Worm (Caenorhabditis elegans) whole organism, midembryonic: Measurements from ENCODE around the gene ddn-1.

Source experiments
- T22C8.4 ChIP-seq: fragments of 200-800 bp; sonication (Bioruptor generic); IDR thresholded peaks from 2 replicates; pipeline ENCODE4 v1.3.6; 2022; ENCODE audit warnings: missing genetic modification characterization, missing compliant biosample characterization
- cog-1 ChIP-seq: sonication (generic microtip); optimal IDR thresholded peaks from 2 replicates; lab custom pipeline; 2016; ENCODE audit warnings: missing genetic modification characterization, missing compliant biosample characterization
- flt-1 ChIP-seq: fragments of 200-800 bp; sonication (Bioruptor generic); IDR thresholded peaks from 2 replicates; pipeline ENCODE4 v1.3.6; 2022; ENCODE audit warnings: missing genetic modification characterization, missing compliant biosample characterization
- med-1 ChIP-seq: sonication (generic microtip); optimal IDR thresholded peaks from 2 replicates; lab custom pipeline; 2017; ENCODE audit warnings: missing genetic modification characterization, mild to moderate bottlenecking, missing compliant biosample characterization, antibody characterized with exemption, missing genetic modification reagents; ENCODE audit not compliant: insufficient read depth
- ref-1 ChIP-seq: fragments of 200-800 bp; sonication (Bioruptor generic); conservative IDR thresholded peaks from 2 replicates; pipeline ENCODE4 v1.3.6; 2022; ENCODE audit warnings: missing genetic modification reagents, missing genetic modification characterization, missing compliant biosample characterization
- tab-1 ChIP-seq: fragments of 200-800 bp; sonication (Bioruptor generic); IDR thresholded peaks from 2 replicates; pipeline ENCODE4 v1.3.6; 2022; ENCODE audit warnings: missing genetic modification characterization, missing compliant biosample characterization
- ztf-23 ChIP-seq: fragments of 200-800 bp; sonication (Bioruptor generic); IDR thresholded peaks from 2 replicates; pipeline ENCODE4 v1.3.6; 2022; ENCODE audit warnings: missing genetic modification reagents, missing genetic modification characterization, missing compliant biosample characterization

- TF ChIP-seq cog-1 (tag; lab: Kevin White, UChicago): no peak
- TF ChIP-seq ztf-23 (GFP tag; lab: Robert Waterston, UW): no peak
- no peak for TF ChIP-seq ref-1 (GFP tag; lab: Robert Waterston, UW)
- no peak for TF ChIP-seq tab-1 (GFP tag; lab: Robert Waterston, UW)
- TF ChIP-seq med-1: no peak
- no peak for TF ChIP-seq flt-1 (GFP tag; lab: Robert Waterston, UW)
- TF ChIP-seq T22C8.4 (GFP tag; lab: Robert Waterston, UW): no peak
Measured at ce11 chrV:8795499-8795898, 35.2 kb upstream of the ddn-1 start.
